Worm (Caenorhabditis elegans): ENCODE results near the gene F58G1.3.

DNA sequence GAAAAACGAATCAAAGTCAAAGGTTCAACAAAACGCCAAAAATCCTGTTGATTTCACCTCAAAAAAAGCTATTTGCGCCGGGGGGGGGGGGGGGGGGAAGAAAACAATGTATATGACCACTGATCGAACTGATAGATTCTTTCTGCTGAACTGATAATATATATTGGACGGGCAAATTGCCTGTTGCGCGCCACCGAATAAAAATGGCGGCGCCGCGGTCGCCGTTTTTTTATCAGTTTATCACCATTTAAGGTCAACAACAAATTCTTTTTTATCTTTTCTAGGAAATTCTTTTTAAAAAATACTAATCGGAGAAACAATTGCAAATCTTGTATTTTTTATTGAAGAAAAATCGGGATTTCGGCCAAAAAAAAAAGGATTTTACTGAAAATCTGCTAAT lies 48.4 kb downstream of the F58G1.3 start:
- TF ChIP-seq hlh-1 (tag; optimal IDR thresholded peaks at IDR 0.05) (no peak), ztf-11 (tag; optimal IDR thresholded peaks at IDR 0.05) (no peak), flh-1 (GFP tag; optimal IDR thresholded peaks at IDR 0.05) (no peak), unc-62 (GFP tag; optimal IDR thresholded peaks at IDR 0.05) (no peak), snpc-4 (tag; optimal IDR thresholded peaks at IDR 0.05) (no peak), nhr-28 (tag; optimal IDR thresholded peaks at IDR 0.05) (no peak)

All from whole organism, mixed stage, embryonic.